Worm (Caenorhabditis elegans) whole organism, young adult: ENCODE measurements around the gene act-3.
A peak's percentile ranks its signal among the peaks of the same experiment; 100 is the strongest.

Experiments used
- B0019.2 ChIP-seq: fragments of 200-800 bp; sonication (Bioruptor generic); conservative IDR thresholded peaks from 2 replicates; pipeline ENCODE4 v1.3.6; 2022; ENCODE audit warnings: missing genetic modification reagents, missing genetic modification characterization, missing compliant biosample characterization
- B0261.1 ChIP-seq: sonication (generic microtip); optimal IDR thresholded peaks from 2 replicates; lab custom pipeline; 2016; ENCODE audit warnings: mild to moderate bottlenecking, missing genetic modification characterization, moderate library complexity, missing compliant biosample characterization
- F39B2.1 ChIP-seq: fragments of 200-800 bp; sonication (Bioruptor generic); IDR thresholded peaks from 2 replicates; pipeline ENCODE4 v1.3.6; 2022; ENCODE audit warnings: missing genetic modification reagents, missing genetic modification characterization, missing compliant biosample characterization
- F49E8.2 ChIP-seq: sonication (generic microtip); optimal IDR thresholded peaks from 3 replicates; lab custom pipeline; 2017; ENCODE audit warnings: missing genetic modification characterization, mild to moderate bottlenecking, missing compliant biosample characterization, antibody characterized with exemption, moderate library complexity; ENCODE audit not compliant: insufficient read depth
- F57A8.1 ChIP-seq: fragments of 200-800 bp; sonication (Bioruptor generic); optimal IDR thresholded peaks from 2 replicates; lab custom pipeline; 2018; ENCODE audit warnings: mild to moderate bottlenecking, missing genetic modification characterization, moderate library complexity, missing compliant biosample characterization
- F57C9.4 ChIP-seq: sonication (generic microtip); optimal IDR thresholded peaks from 2 replicates; lab custom pipeline; 2017; ENCODE audit warnings: mild to moderate bottlenecking, missing genetic modification characterization, missing compliant biosample characterization
- T07F8.4 ChIP-seq: sonication (generic microtip); optimal IDR thresholded peaks from 2 replicates; lab custom pipeline; 2016; ENCODE audit warnings: mild to moderate bottlenecking, missing genetic modification characterization, moderate library complexity, missing compliant biosample characterization
- Y53G8AR.9 ChIP-seq: fragments of 200-800 bp; sonication (Bioruptor generic); conservative IDR thresholded peaks from 2 replicates; pipeline ENCODE4 v1.3.6; 2022; ENCODE audit warnings: missing genetic modification reagents, missing genetic modification characterization, missing compliant biosample characterization
- aptf-2 ChIP-seq: fragments of 200-800 bp; sonication (Bioruptor generic); conservative IDR thresholded peaks from 2 replicates; pipeline ENCODE4 v1.3.6; 2022; ENCODE audit warnings: missing genetic modification reagents, missing genetic modification characterization, missing compliant biosample characterization
- aptf-3 ChIP-seq: fragments of 200-800 bp; sonication (Bioruptor generic); IDR thresholded peaks from 2 replicates; pipeline ENCODE4 v1.3.6; 2022; ENCODE audit warnings: missing genetic modification characterization, missing compliant biosample characterization
- athp-1 ChIP-seq: sonication (generic microtip); optimal IDR thresholded peaks from 2 replicates; lab custom pipeline; 2017; ENCODE audit warnings: mild to moderate bottlenecking, missing genetic modification characterization, missing compliant biosample characterization
- attf-5 ChIP-seq: fragments of 200-800 bp; sonication (Bioruptor generic); optimal IDR thresholded peaks from 2 replicates; lab custom pipeline; 2018; ENCODE audit warnings: mild to moderate bottlenecking, missing genetic modification characterization, missing compliant biosample characterization
- cebp-1 ChIP-seq, 2 experiments: fragments of 200-800 bp in 1 of 2; sonication (Bioruptor generic) in 1 of 2; sonication (generic microtip) in 1 of 2; IDR thresholded peaks in 1 of 2; optimal IDR thresholded peaks in 1 of 2; 2 replicates each; pipeline versions ENCODE4 v1.3.6 to Lab custom; 2017 to 2022; ENCODE audit warnings: missing compliant biosample characterization in 2 of 2, missing genetic modification characterization in 2 of 2, mild to moderate bottlenecking in 1 of 2, missing genetic modification reagents in 1 of 2, moderate library complexity in 1 of 2
- ceh-100 ChIP-seq: fragments of 200-800 bp; sonication (Bioruptor generic); IDR thresholded peaks from 2 replicates; pipeline ENCODE4 v1.3.6; 2022; ENCODE audit warnings: missing genetic modification reagents, missing genetic modification characterization, missing compliant biosample characterization
- ceh-40 ChIP-seq: fragments of 200-800 bp; sonication (Bioruptor generic); IDR thresholded peaks from 2 replicates; pipeline ENCODE4 v1.3.6; 2022; ENCODE audit warnings: missing genetic modification characterization, missing compliant biosample characterization
- die-1 ChIP-seq: sonication (generic microtip); optimal IDR thresholded peaks from 2 replicates; lab custom pipeline; 2016; ENCODE audit warnings: missing genotype, mild to moderate bottlenecking, missing genetic modification characterization, missing compliant biosample characterization
- dpff-1 ChIP-seq: sonication (generic microtip); optimal IDR thresholded peaks from 2 replicates; lab custom pipeline; 2017; ENCODE audit warnings: mild to moderate bottlenecking, missing genetic modification characterization, missing compliant biosample characterization
- efl-1 ChIP-seq: fragments of 150-350 bp; optimal IDR thresholded peaks from 2 replicates; lab custom pipeline; 2014; ENCODE audit warnings: missing biosample characterization, missing genetic modification reagents, missing genetic modification characterization
- ekl-4 ChIP-seq: fragments of 200-800 bp; sonication (Bioruptor generic); IDR thresholded peaks from 2 replicates; pipeline ENCODE4 v1.3.6; 2022; ENCODE audit warnings: missing genetic modification reagents, missing genetic modification characterization, missing compliant biosample characterization
- fkh-3 ChIP-seq: sonication (generic microtip); optimal IDR thresholded peaks from 2 replicates; lab custom pipeline; 2016; ENCODE audit warnings: mild to moderate bottlenecking, missing genetic modification characterization, missing compliant biosample characterization
- gei-17 ChIP-seq: fragments of 200-800 bp; sonication (Bioruptor generic); optimal IDR thresholded peaks from 2 replicates; lab custom pipeline; 2018; ENCODE audit warnings: mild to moderate bottlenecking, missing genetic modification characterization, missing compliant biosample characterization
- hlh-12 ChIP-seq: sonication (generic microtip); optimal IDR thresholded peaks from 2 replicates; lab custom pipeline; 2016; ENCODE audit warnings: missing genetic modification characterization, missing compliant biosample characterization
- hlh-26 ChIP-seq: fragments of 200-800 bp; sonication (Bioruptor generic); conservative IDR thresholded peaks from 2 replicates; pipeline ENCODE4 v1.3.6; 2022; ENCODE audit warnings: missing genetic modification reagents, missing genetic modification characterization, missing compliant biosample characterization
- hmg-1.2 ChIP-seq: fragments of 200-800 bp; sonication (Bioruptor generic); IDR thresholded peaks from 2 replicates; pipeline ENCODE4 v1.3.6; 2022; ENCODE audit warnings: missing genetic modification reagents, missing genetic modification characterization, missing compliant biosample characterization
- hsf-1 ChIP-seq: fragments of 200-800 bp; sonication (Bioruptor generic); IDR thresholded peaks from 2 replicates; pipeline ENCODE4 v1.3.6; 2022; ENCODE audit warnings: missing genetic modification reagents, missing genetic modification characterization, missing compliant biosample characterization
- let-526 ChIP-seq: fragments of 200-800 bp; sonication (Bioruptor generic); IDR thresholded peaks from 2 replicates; pipeline ENCODE4 v1.3.6; 2022; ENCODE audit warnings: missing genetic modification reagents, missing genetic modification characterization, missing compliant biosample characterization
- let-607 ChIP-seq, 2 experiments: fragments of 200-800 bp in 1 of 2; sonication (Bioruptor generic) in 1 of 2; sonication (generic microtip) in 1 of 2; optimal IDR thresholded peaks; 2 replicates each; lab custom pipeline; 2016 to 2018; ENCODE audit warnings: mild to moderate bottlenecking in 2 of 2, missing compliant biosample characterization in 2 of 2, missing genetic modification characterization in 2 of 2, moderate library complexity in 2 of 2, missing genotype in 1 of 2
- lin-40 ChIP-seq: sonication (generic microtip); optimal IDR thresholded peaks from 2 replicates; lab custom pipeline; 2016; ENCODE audit warnings: missing genetic modification characterization, mild to moderate bottlenecking, missing compliant biosample characterization, missing genotype, missing genetic modification reagents
- mes-4 ChIP-seq: sonication (generic microtip); optimal IDR thresholded peaks from 2 replicates; lab custom pipeline; 2016; ENCODE audit warnings: missing genotype, missing genetic modification characterization, missing compliant biosample characterization
- nfya-2 ChIP-seq: fragments of 200-800 bp; sonication (Bioruptor generic); IDR thresholded peaks from 2 replicates; pipeline ENCODE4 v1.3.6; 2022; ENCODE audit warnings: missing genetic modification reagents, missing genetic modification characterization, missing compliant biosample characterization
- nhr-80 ChIP-seq: sonication (generic microtip); optimal IDR thresholded peaks from 2 replicates; lab custom pipeline; 2016; ENCODE audit warnings: missing genetic modification characterization, missing compliant biosample characterization
- pbrm-1 ChIP-seq: fragments of 200-800 bp; sonication (Bioruptor generic); IDR thresholded peaks from 2 replicates; pipeline ENCODE4 v1.3.6; 2022; ENCODE audit warnings: missing genetic modification reagents, missing genetic modification characterization, missing compliant biosample characterization
- pha-4 ChIP-seq: fragments of 150-350 bp; sonication (generic microtip); optimal IDR thresholded peaks from 2 replicates; lab custom pipeline; 2014; ENCODE audit warnings: missing biosample characterization, missing genetic modification reagents, missing genetic modification characterization
- rec-8 ChIP-seq, 2 experiments: sonication (generic microtip); optimal IDR thresholded peaks; 2 replicates each; lab custom pipeline; 2016; ENCODE audit warnings: mild to moderate bottlenecking in 2 of 2, missing genetic modification characterization in 2 of 2, missing genetic modification reagents in 2 of 2, missing genotype in 2 of 2, missing biosample characterization in 1 of 2, missing compliant biosample characterization in 1 of 2, moderate library complexity in 1 of 2
- snpc-3.4 ChIP-seq: sonication (generic microtip); optimal IDR thresholded peaks from 2 replicates; lab custom pipeline; 2017; ENCODE audit warnings: missing genetic modification characterization, mild to moderate bottlenecking, missing compliant biosample characterization, antibody characterized with exemption, moderate library complexity, missing genotype, missing genetic modification reagents
- snpc-4 ChIP-seq, 5 experiments: fragments of 150-350 bp in 1 of 5; sonication (generic microtip) in 4 of 5; optimal IDR thresholded peaks; 2 replicates each; lab custom pipeline; 2014 to 2018; ENCODE audit warnings: missing genetic modification characterization in 5 of 5, missing biosample characterization in 3 of 5, antibody characterized with exemption in 2 of 5, mild to moderate bottlenecking in 2 of 5, missing compliant biosample characterization in 2 of 5, missing genotype in 2 of 5, moderate library complexity in 2 of 5, missing genetic modification reagents in 1 of 5
- somi-1 ChIP-seq: fragments of 200-800 bp; sonication (Bioruptor generic); optimal IDR thresholded peaks from 2 replicates; lab custom pipeline; 2018; ENCODE audit warnings: mild to moderate bottlenecking, missing genetic modification characterization, missing compliant biosample characterization
- sptf-2 ChIP-seq: fragments of 200-800 bp; sonication (Bioruptor generic); optimal IDR thresholded peaks from 2 replicates; lab custom pipeline; 2018; ENCODE audit warnings: mild to moderate bottlenecking, missing genetic modification characterization, missing compliant biosample characterization
- tbp1 ChIP-seq: fragments of 200-800 bp; sonication (Bioruptor generic); optimal IDR thresholded peaks from 2 replicates; lab custom pipeline; 2018; ENCODE audit warnings: mild to moderate bottlenecking, missing genetic modification characterization, missing compliant biosample characterization
- zfh-2 ChIP-seq: fragments of 200-800 bp; sonication (Bioruptor generic); conservative IDR thresholded peaks from 2 replicates; pipeline ENCODE4 v1.3.6; 2022; ENCODE audit warnings: missing genetic modification reagents, missing genetic modification characterization, missing compliant biosample characterization
- zim-3 ChIP-seq: sonication (generic microtip); optimal IDR thresholded peaks from 2 replicates; lab custom pipeline; 2017; ENCODE audit warnings: mild to moderate bottlenecking, missing genetic modification characterization, moderate library complexity, missing compliant biosample characterization

act-3 gene

DNA sequence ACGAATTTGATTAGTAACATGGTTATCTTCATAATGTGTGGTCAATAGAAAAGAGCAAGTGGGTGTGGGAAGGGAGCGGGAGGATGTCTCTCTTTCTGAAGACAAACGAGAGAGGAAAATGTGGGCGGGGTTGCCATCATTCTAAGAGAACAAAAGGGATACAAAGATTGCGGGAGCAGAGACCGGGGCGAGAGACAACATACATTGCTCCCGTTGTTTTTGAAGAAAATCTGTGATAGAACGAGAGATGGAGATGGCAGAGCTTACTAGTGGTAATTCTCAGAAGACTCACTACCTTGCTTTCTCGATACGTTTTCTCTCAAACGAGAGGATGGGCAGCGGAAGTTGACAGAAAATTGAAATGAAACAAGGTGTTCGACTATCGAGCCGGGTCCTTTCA, 944 bp downstream of the act-3 start:
- TF ChIP-seq lin-40 (tag; lab: Kevin White, UChicago), result no peak
- no peak for TF ChIP-seq attf-5
- TF ChIP-seq B0261.1, result no peak
- no peak for TF ChIP-seq T07F8.4 (tag; lab: Kevin White, UChicago)
- no peak for TF ChIP-seq tbp1 (GFP tag; lab: Kevin White, UChicago)
- TF ChIP-seq F57C9.4 (tag; lab: Kevin White, UChicago), result no peak
- TF ChIP-seq ceh-40 (GFP tag; lab: Robert Waterston, UW), result no peak
- no peak for TF ChIP-seq pbrm-1 (GFP tag; lab: Robert Waterston, UW)
- no peak for TF ChIP-seq F49E8.2 (tag; lab: Kevin White, UChicago)
- no peak for TF ChIP-seq zfh-2 (GFP tag; lab: Robert Waterston, UW)
- no peak for TF ChIP-seq cebp-1 (GFP tag; IDR thresholded peaks at IDR 0.05; lab: Robert Waterston, UW)
- TF ChIP-seq cebp-1 (tag; optimal IDR thresholded peaks at IDR 0.05; lab: Kevin White, UChicago), result no peak
- no peak for TF ChIP-seq let-526 (GFP tag; lab: Robert Waterston, UW)
- no peak for TF ChIP-seq rec-8 (tag; optimal IDR thresholded peaks at IDR 0.05; lab: Kevin White, UChicago)
- no peak for TF ChIP-seq die-1 (tag; lab: Kevin White, UChicago)
- no peak for TF ChIP-seq athp-1 (tag; lab: Kevin White, UChicago)
- TF ChIP-seq snpc-4 (GFP tag; optimal IDR thresholded peaks at IDR 0.05; lab: Kevin White, UChicago), result no peak
- TF ChIP-seq snpc-4 (tag; optimal IDR thresholded peaks at IDR 0.05; lab: Kevin White, UChicago), result no peak
- no peak for TF ChIP-seq hsf-1 (GFP tag; lab: Robert Waterston, UW)

DNA sequence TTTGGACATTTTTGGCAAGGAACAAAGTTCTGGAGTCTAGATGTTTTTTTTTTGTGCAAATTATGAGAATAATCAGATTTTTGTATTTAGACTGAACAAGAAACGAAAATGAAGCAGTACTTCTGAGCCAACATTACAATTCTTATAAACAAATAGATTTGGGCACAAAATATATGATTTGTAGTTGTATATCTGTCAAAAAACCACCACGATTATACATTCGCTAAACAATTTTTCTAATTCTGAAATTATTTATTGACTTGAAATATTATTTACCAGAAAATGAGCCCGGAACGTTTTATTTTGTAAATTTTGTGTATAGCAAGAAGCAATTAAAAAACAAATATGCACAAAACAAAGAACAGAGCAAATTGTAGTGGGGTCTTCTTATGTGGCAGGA, 2.8 kb downstream of the act-3 start:
- TF ChIP-seq Y53G8AR.9 (GFP tag; lab: Robert Waterston, UW) (0 out of 2 replicates have a peak, but pooled peaks have one; percentile 22), ceh-40 (GFP tag; lab: Robert Waterston, UW) (no peak), ekl-4 (GFP tag; lab: Robert Waterston, UW) (peak; percentile 45; the same call in 1 of the 2 replicates)

ce11 chrV:11070388-11070787, 3.9 kb downstream of the act-3 start:
- TF ChIP-seq somi-1 (GFP tag; lab: Kevin White, UChicago), result no peak
- peak; percentile 77 for TF ChIP-seq nhr-80 (tag; lab: Kevin White, UChicago)

- TF ChIP-seq ekl-4 (GFP tag; lab: Robert Waterston, UW) (no peak), aptf-2 (no peak), snpc-3.4 (tag; lab: Kevin White, UChicago) (no peak), ceh-100 (GFP tag; lab: Robert Waterston, UW) (no peak), hmg-1.2 (GFP tag; lab: Robert Waterston, UW) (no peak), fkh-3 (no peak), B0019.2 (GFP tag; lab: Robert Waterston, UW) (no peak), nhr-80 (tag; lab: Kevin White, UChicago) (peak; percentile 95), Y53G8AR.9 (GFP tag; lab: Robert Waterston, UW) (no peak), attf-5 (peak; percentile 25), let-607 (tag; optimal IDR thresholded peaks at IDR 0.05; lab: Kevin White, UChicago) (peak in 1 of 2 experiments; percentile 27), lin-40 (tag; lab: Kevin White, UChicago) (peak; percentile 34), F39B2.1 (GFP tag; lab: Robert Waterston, UW) (no peak), efl-1 (GFP tag; lab: Kevin White, UChicago) (no peak), zim-3 (no peak), dpff-1 (tag; lab: Kevin White, UChicago) (no peak), nfya-2 (GFP tag; lab: Robert Waterston, UW) (no peak), F57A8.1 (GFP tag; lab: Kevin White, UChicago) (no peak), tbp1 (GFP tag; lab: Kevin White, UChicago) (peak; percentile 9), rec-8 (tag; optimal IDR thresholded peaks at IDR 0.05; lab: Kevin White, UChicago) (no peak), athp-1 (tag; lab: Kevin White, UChicago) (no peak), hlh-26 (GFP tag; lab: Robert Waterston, UW) (no peak), mes-4 (no peak), aptf-3 (no peak), gei-17 (GFP tag; lab: Kevin White, UChicago) (no peak), hlh-12 (tag; lab: Kevin White, UChicago) (no peak), pha-4 (tag; lab: Kevin White, UChicago) (no peak), sptf-2 (GFP tag; lab: Kevin White, UChicago) (no peak)
Measured at ce11 chrV:11069277-11069676, 5.0 kb downstream of the act-3 start, which contains the start of gene T04C12.8. Gene T04C12.8, minus strand, starts transcription at chrV:11069358.
